Fruit fly (Drosophila melanogaster): ENCODE measurements around the gene CG33310.
A peak's percentile ranks its signal among the peaks of the same experiment; 100 is the strongest.

Gene CG33310

DNA sequence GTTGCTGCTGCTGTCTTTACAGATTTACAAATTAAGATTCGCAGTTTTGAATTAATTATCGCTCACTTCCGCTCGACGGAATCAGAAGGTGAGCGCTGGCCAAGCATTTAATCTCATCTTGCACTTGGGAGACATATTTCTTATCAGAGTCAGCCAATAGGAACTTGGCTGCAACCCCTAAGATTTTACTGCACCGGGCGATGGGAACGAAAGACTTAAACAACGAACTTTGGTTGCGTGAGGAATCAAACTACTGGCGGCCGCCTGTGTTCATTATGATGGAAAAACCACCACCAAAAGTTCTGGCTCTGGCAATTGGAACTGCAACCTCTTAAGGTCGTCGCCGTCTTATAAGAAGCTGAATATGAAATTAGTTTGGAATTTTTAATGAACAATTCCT is 17.0 kb downstream of the CG33310 start:
- TF ChIP-seq CG11247 (GFP tag; IDR thresholded peaks at IDR 0.05) (peak; percentile 49; the same call in 1 of the 2 replicates), Dip2 (GFP tag; IDR thresholded peaks at IDR 0.05) (no peak), CG12942 (GFP tag; optimal IDR thresholded peaks at IDR 0.05) (no peak), zen2 (GFP tag; IDR thresholded peaks at IDR 0.05; ENCODE audit: partially characterized antibody) (no peak), CrebB (tag; optimal IDR thresholded peaks at IDR 0.05) (no peak), sens (GFP tag) (peak; percentile 39), CG6254 (GFP tag; optimal IDR thresholded peaks at IDR 0.05) (no peak), row (GFP tag; IDR thresholded peaks at IDR 0.05) (no peak), CG18764 (GFP tag; optimal IDR thresholded peaks at IDR 0.05) (no peak), CG3163 (GFP tag; optimal IDR thresholded peaks at IDR 0.05) (no peak), CG9876 (GFP tag; optimal IDR thresholded peaks at IDR 0.05) (no peak), twi (tag; optimal IDR thresholded peaks at IDR 0.05) (no peak), Elba2 (GFP tag; optimal IDR thresholded peaks at IDR 0.05) (peak; percentile 99), insv (GFP tag; optimal IDR thresholded peaks at IDR 0.05) (peak in 1 of 2 experiments; percentile 89), CG30431 (GFP tag; optimal IDR thresholded peaks at IDR 0.05) (no peak), trh (GFP tag; optimal IDR thresholded peaks at IDR 0.05) (no peak), pros (GFP tag; optimal IDR thresholded peaks at IDR 0.05) (peak; percentile 82), CG9817 (tag; optimal IDR thresholded peaks at IDR 0.05) (no peak), B-H1 (GFP tag; IDR thresholded peaks at IDR 0.05) (no peak), CG3065 (GFP tag; optimal IDR thresholded peaks at IDR 0.05) (no peak), Sry-β (GFP tag; optimal IDR thresholded peaks at IDR 0.05) (no peak), mld (GFP tag; IDR thresholded peaks at IDR 0.05; ENCODE audit: partially characterized antibody) (no peak)

DNA sequence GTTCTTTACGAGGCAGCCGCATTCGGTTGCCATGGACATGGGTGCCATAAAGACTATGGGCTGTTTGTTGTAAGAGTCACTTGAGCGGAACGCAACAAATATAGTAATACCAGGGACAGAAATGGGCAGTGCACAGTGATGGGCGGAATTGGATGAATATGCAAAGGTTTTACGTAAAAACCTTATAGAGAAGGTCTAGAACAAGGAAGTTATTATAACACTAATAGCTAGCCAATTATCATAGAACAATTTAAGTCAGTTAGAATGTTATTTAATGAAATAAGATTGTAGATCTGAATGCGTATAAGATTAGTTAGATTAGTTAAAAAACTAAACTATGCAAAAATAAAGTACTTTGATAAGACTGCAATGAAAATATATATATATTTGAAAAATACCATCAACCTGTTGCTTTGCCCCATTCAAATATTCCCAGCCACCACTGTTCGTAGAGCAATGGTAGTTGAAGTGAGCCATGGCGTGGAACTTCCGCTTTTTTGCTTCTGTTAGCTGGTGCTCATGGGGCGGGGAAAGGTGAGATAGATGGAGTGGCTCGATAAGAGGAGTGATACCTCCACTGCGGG is 26.2 kb downstream of the CG33310 start:
- TF ChIP-seq cad (GFP tag; optimal IDR thresholded peaks at IDR 0.05) (no peak), CG2120 (GFP tag; optimal IDR thresholded peaks at IDR 0.05) (peak; percentile 9), CG14965 (GFP tag; optimal IDR thresholded peaks at IDR 0.05; ENCODE audit: borderline replicate concordance) (no peak), CG6689 (GFP tag; IDR thresholded peaks at IDR 0.05) (peak; percentile 36; the same call in 1 of the 2 replicates), grn (GFP tag; optimal IDR thresholded peaks at IDR 0.05) (peak; percentile 24), ftz-f1 (GFP tag; optimal IDR thresholded peaks at IDR 0.05) (no peak), Sox100B (GFP tag; optimal IDR thresholded peaks at IDR 0.05) (peak; percentile 32), Oli (tag; optimal IDR thresholded peaks at IDR 0.05) (peak; percentile 11), CG15073 (GFP tag; optimal IDR thresholded peaks at IDR 0.05) (peak; percentile 91), Ada2b (GFP tag; IDR thresholded peaks at IDR 0.05) (0 out of 2 replicates have a peak, but pooled peaks have one; percentile 13), CG30403 (GFP tag; optimal IDR thresholded peaks at IDR 0.05) (peak; percentile 8), gem (tag; optimal IDR thresholded peaks at IDR 0.05) (no peak), so (GFP tag; IDR thresholded peaks at IDR 0.05) (no peak), Atf6 (GFP tag; IDR thresholded peaks at IDR 0.05) (no peak), lab (GFP tag; optimal IDR thresholded peaks at IDR 0.05) (peak; percentile 10), ap (GFP tag; IDR thresholded peaks at IDR 0.05) (peak; percentile 27; the same call in 1 of the 2 replicates), CG4820 (GFP tag; optimal IDR thresholded peaks at IDR 0.05) (peak; percentile 26), lilli (GFP tag; optimal IDR thresholded peaks at IDR 0.05) (peak; percentile 14), sens (GFP tag) (peak; percentile 76), prd (optimal IDR thresholded peaks at IDR 0.05) (no peak), prd (GFP tag; IDR thresholded peaks at IDR 0.05) (0 out of 3 replicates have a peak, but pooled peaks have one; percentile 18), tgo (GFP tag; IDR thresholded peaks at IDR 0.05) (0 out of 3 replicates have a peak, but pooled peaks have one; percentile 35), chif (GFP tag; optimal IDR thresholded peaks at IDR 0.05) (peak in 1 of 2 experiments; percentile 27), Rfx (GFP tag; IDR thresholded peaks at IDR 0.05) (no peak), dysf (GFP tag; IDR thresholded peaks at IDR 0.05) (peak; percentile 57; the same call in 2 of the 3 replicates), Meics (GFP tag; optimal IDR thresholded peaks at IDR 0.05) (peak; percentile 24)
